Worm (Caenorhabditis elegans): ENCODE results near the gene cysl-1.

The cysl-1 gene

DNA sequence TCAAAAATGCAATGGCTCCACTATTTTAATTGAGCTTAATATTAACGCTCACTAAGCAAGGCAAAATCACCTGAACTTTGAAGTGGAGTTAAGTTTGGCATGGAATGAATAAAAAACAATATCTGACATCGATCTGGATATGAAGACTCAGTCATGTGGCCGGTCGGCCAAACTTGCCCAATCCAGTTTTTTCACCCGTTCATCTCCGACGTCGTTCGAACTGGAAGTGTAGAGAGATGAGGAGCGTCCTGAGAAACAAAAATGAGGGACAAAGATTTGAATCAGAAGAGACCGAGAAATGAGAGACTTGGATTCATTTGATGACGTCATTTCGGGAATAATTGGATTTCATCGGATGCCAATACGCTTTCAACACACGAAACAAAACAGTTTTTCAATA lies 16.2 kb downstream of the cysl-1 start:
- peak; percentile 29 for TF ChIP-seq hlh-11 (tag; optimal IDR thresholded peaks at IDR 0.05)
- peak; percentile 11 for TF ChIP-seq hlh-30 (tag; optimal IDR thresholded peaks at IDR 0.05; ENCODE audit: insufficient read depth)
- TF ChIP-seq saeg-2 (GFP tag; IDR thresholded peaks at IDR 0.05), result no peak
- TF ChIP-seq ZK337.2 (GFP tag; IDR thresholded peaks at IDR 0.05), result no peak

DNA sequence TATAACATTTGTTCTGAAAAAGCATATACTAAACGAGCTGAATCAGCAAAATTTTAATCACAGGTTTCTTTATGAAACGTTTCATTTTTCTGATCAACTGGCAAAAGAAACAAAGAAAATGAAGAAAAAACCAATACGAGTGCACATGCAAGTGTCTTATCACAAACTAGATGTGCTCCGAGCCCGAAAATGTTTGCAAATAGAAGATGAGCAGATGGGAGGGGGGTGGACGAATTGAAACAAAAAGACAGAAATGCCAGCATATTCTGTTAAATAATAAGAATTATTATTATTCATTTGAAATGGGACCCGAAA lies 20.4 kb downstream of the cysl-1 start:
- TF ChIP-seq aly-2 (tag; optimal IDR thresholded peaks at IDR 0.05), result no peak
- no peak for TF ChIP-seq snpc-4 (tag; optimal IDR thresholded peaks at IDR 0.05)
- TF ChIP-seq mep-1 (tag; optimal IDR thresholded peaks at IDR 0.05), result peak; percentile 4
- no peak for TF ChIP-seq duxl-1 (tag; optimal IDR thresholded peaks at IDR 0.05; ENCODE audit: poor library complexity)
- no peak for TF ChIP-seq F10B5.3 (tag; optimal IDR thresholded peaks at IDR 0.05)
- no peak for TF ChIP-seq tra-1 (GFP tag; IDR thresholded peaks at IDR 0.05)
- TF ChIP-seq zag-1 (tag; optimal IDR thresholded peaks at IDR 0.05), result no peak
- TF ChIP-seq nhr-102 (tag; optimal IDR thresholded peaks at IDR 0.05), result no peak
- TF ChIP-seq pha-4 (GFP tag; IDR thresholded peaks at IDR 0.05), result no peak
- TF ChIP-seq pha-4 (tag; optimal IDR thresholded peaks at IDR 0.05), result no peak
- no peak for TF ChIP-seq nhr-41 (GFP tag; IDR thresholded peaks at IDR 0.05)
- TF ChIP-seq nhr-111 (GFP tag; optimal IDR thresholded peaks at IDR 0.05), result no peak
- no peak for TF ChIP-seq daf-16 (GFP tag; optimal IDR thresholded peaks at IDR 0.05)
- peak; percentile 44 for TF ChIP-seq daf-16 (tag; optimal IDR thresholded peaks at IDR 0.05)
- TF ChIP-seq hlh-11 (tag; optimal IDR thresholded peaks at IDR 0.05), result peak; percentile 19
- TF ChIP-seq nhr-25 (tag; optimal IDR thresholded peaks at IDR 0.05; ENCODE audit: borderline replicate concordance, insufficient read depth), result no peak
- no peak for TF ChIP-seq ces-1 (GFP tag; optimal IDR thresholded peaks at IDR 0.05)
- TF ChIP-seq nhr-28 (tag; optimal IDR thresholded peaks at IDR 0.05), result peak; percentile 37
- no peak for TF ChIP-seq Y48G9A.11 (GFP tag; IDR thresholded peaks at IDR 0.05)
- TF ChIP-seq egl-43 (GFP tag; IDR thresholded peaks at IDR 0.05), result no peak
- no peak for TF ChIP-seq ceh-44 (GFP tag; IDR thresholded peaks at IDR 0.05)
- TF ChIP-seq F26F4.8 (GFP tag; conservative IDR thresholded peaks at IDR 0.05), result no peak
- TF ChIP-seq sdz-12 (GFP tag; optimal IDR thresholded peaks at IDR 0.05), result no peak
- TF ChIP-seq dpl-1 (GFP tag; optimal IDR thresholded peaks at IDR 0.05), result no peak
- no peak for TF ChIP-seq ceh-20 (GFP tag; IDR thresholded peaks at IDR 0.05)
- TF ChIP-seq nhr-77 (tag; optimal IDR thresholded peaks at IDR 0.05), result no peak
- TF ChIP-seq dve-1 (tag; optimal IDR thresholded peaks at IDR 0.05; ENCODE audit: insufficient read depth), result peak; percentile 50
- TF ChIP-seq F44E2.7 (GFP tag; IDR thresholded peaks at IDR 0.05), result no peak
- no peak for TF ChIP-seq hlh-30 (tag; optimal IDR thresholded peaks at IDR 0.05; ENCODE audit: insufficient read depth)
- TF ChIP-seq rbr-2 (tag; optimal IDR thresholded peaks at IDR 0.05), result no peak
- no peak for TF ChIP-seq ztf-11 (tag; optimal IDR thresholded peaks at IDR 0.05)
- TF ChIP-seq nhr-48 (tag; optimal IDR thresholded peaks at IDR 0.05), result no peak
- no peak for TF ChIP-seq ZK546.5 (tag; optimal IDR thresholded peaks at IDR 0.05)
- no peak for TF ChIP-seq aha-1 (tag)
- TF ChIP-seq zip-2 (tag; optimal IDR thresholded peaks at IDR 0.05), result no peak
- no peak for TF ChIP-seq daf-8 (GFP tag; IDR thresholded peaks at IDR 0.05)
- TF ChIP-seq pqm-1 (tag; optimal IDR thresholded peaks at IDR 0.05), result peak; percentile 37
- TF ChIP-seq ztf-7 (tag; optimal IDR thresholded peaks at IDR 0.05), result no peak

- peak; percentile 32 for TF ChIP-seq hlh-30 (tag; optimal IDR thresholded peaks at IDR 0.05; ENCODE audit: insufficient read depth)
- no peak for TF ChIP-seq F37D6.2 (tag; optimal IDR thresholded peaks at IDR 0.05)
- TF ChIP-seq ceh-62 (tag; optimal IDR thresholded peaks at IDR 0.05), result no peak
- TF ChIP-seq unc-62 (GFP tag; optimal IDR thresholded peaks at IDR 0.05 in 1 of 2), result peak in 1 of 2 experiments; percentile 65
- TF ChIP-seq unc-62 (tag; optimal IDR thresholded peaks at IDR 0.05), result no peak
- TF ChIP-seq T20F7.1 (GFP tag; optimal IDR thresholded peaks at IDR 0.05), result no peak
- no peak for TF ChIP-seq ceh-32 (tag; optimal IDR thresholded peaks at IDR 0.05; ENCODE audit: poor library complexity)
- TF ChIP-seq nhr-237 (tag; optimal IDR thresholded peaks at IDR 0.05), result no peak
- TF ChIP-seq F44E2.7 (GFP tag; IDR thresholded peaks at IDR 0.05), result no peak
- no peak for TF ChIP-seq daf-16 (GFP tag; optimal IDR thresholded peaks at IDR 0.05)
- TF ChIP-seq daf-16 (tag; optimal IDR thresholded peaks at IDR 0.05), result peak; percentile 11
Measured at ce11 chrX:9933291-9934008, 20.9 kb downstream of the cysl-1 start.
